Fruit fly (Drosophila melanogaster): ENCODE data around the gene CG5746.
A peak's percentile ranks its signal among the peaks of the same experiment; 100 is the strongest.

Gene CG5746

DNA sequence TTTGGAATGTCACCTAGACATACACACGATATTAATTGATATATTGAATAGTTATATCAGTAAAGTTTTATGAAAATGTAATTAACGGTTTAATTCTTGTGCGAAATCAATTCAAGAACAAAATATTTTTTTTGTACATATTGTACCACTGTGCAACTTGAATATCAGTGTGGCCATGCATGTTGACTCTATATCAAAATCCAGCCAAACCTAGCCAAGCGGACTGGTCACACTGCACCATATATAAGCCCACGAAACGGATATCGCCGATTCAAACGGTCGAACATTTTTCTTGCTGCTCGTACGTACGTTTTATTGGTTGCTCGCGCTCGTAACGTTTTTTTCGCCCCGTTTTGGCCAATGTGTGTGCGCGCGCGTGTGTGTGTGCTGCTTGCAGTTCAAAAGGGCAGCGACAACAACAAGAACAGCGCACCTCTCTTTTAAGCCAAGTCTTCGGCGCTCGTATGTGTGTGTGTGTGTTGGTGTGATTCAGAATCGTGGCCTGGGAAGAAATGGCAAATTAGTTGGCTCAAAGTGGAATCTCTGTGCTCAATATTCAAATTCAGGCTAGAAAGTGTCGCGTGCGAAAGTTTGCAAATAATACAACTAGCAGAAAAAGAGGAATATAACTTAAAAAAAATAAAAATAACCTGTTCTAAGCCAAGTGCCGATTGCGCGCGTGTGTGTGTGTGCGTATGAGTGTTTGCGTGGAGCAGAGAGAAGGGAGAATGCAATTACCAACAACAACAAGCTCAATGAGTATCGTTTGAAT is 53.6 kb downstream of the CG5746 start, which contains the start of gene crb (continued):
- TF ChIP-seq Dp (GFP tag; optimal IDR thresholded peaks at IDR 0.05), result peak; percentile 77

dm6 chr3R:24294299-24294698 is 54.3 kb downstream of the CG5746 start, which contains the start of gene CG5715:
TSS of gene CG5715 (minus strand) at chr3R:24294399.
- no peak for TF ChIP-seq prd (optimal IDR thresholded peaks at IDR 0.05)
- no peak for TF ChIP-seq prd (GFP tag; IDR thresholded peaks at IDR 0.05)
